Worm (Caenorhabditis elegans) whole organism, L4/young adult: ENCODE data around the gene rimb-1.

Experiments used
- W03F9.2 ChIP-seq: fragments of 150-350 bp; optimal IDR thresholded peaks from 2 replicates; lab custom pipeline; 2014; ENCODE audit warnings: missing biosample characterization, missing genetic modification characterization
- dao-5 ChIP-seq: sonication (generic microtip); optimal IDR thresholded peaks from 2 replicates; lab custom pipeline; 2016; ENCODE audit warnings: missing genotype, missing genetic modification characterization, moderate library complexity, missing compliant biosample characterization

DNA sequence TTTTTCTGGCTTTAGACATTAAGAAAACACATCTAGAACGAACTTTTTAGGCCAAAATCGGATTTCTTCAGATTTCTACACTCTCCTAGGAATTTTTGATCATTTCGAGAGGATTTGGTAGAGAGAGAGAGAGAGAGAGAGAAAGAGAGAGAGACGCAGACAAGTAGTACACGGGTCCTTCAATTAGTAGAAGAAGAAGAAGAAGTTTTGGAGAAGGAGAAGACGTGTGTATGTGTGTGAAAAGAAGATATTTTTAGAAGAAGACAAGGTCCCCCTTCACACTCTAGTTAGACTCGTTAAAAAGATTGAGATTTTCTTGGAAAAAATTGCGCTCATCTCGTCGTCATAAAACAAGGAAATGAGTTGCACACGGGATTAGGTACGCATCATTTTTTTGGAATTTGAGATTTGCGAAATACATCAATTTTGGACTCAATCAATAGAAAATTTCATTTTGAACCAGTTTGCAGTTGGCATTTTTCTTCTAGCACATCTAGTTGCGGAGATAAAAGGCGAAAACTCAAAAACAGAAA lies 44.6 kb upstream of the rimb-1 start:
- TF ChIP-seq W03F9.2 (tag; lab: Kevin White, UChicago) (no peak), dao-5 (tag; lab: Kevin White, UChicago) (no peak)
